Fruit fly (Drosophila melanogaster) S2 (cell line): ENCODE results near the gene 825-Oak.
A peak's percentile ranks its signal among the peaks of the same experiment; 100 is the strongest.
"Not testable (repeated sequence)": the region's sequence is repeated elsewhere in the genome, so short reads cannot be mapped to it uniquely, and the experiment has no call there.

Experiments
- CG8478 ChIP-seq: fragments of >200 bp; optimal IDR thresholded peaks from 2 replicates; lab custom pipeline; 2018
- CTCF ChIP-seq, 2 experiments: fragments of >200 bp; optimal IDR thresholded peaks; 2 replicates each; lab custom pipeline; 2018

Gene 825-Oak

dm6 chr3L:19472128-19472527, at the start of gene 825-Oak, which contains the start of gene CG12519:
TSS of gene 825-Oak (minus strand) at chr3L:19472228.
TSS of gene CG12519 (plus strand) at chr3L:19472491.
- TF ChIP-seq CG8478 (lab: Kevin White, UChicago); CTCF (optimal IDR thresholded peaks at IDR 0.05; lab: Kevin White, UChicago): not testable (repeated sequence)

dm6 chr3L:19521093-19521492, 49.1 kb upstream of the 825-Oak start:
- no peak for TF ChIP-seq CG8478 (lab: Kevin White, UChicago)
- no peak for TF ChIP-seq CTCF (optimal IDR thresholded peaks at IDR 0.05; lab: Kevin White, UChicago)

dm6 chr3L:19520645-19521044, 48.6 kb upstream of the 825-Oak start, which contains the start of gene Cpr76Bc:
TSS of gene Cpr76Bc (plus strand) at chr3L:19520945.
- TF ChIP-seq CG8478 (lab: Kevin White, UChicago) (no peak), CTCF (optimal IDR thresholded peaks at IDR 0.05; lab: Kevin White, UChicago) (no peak)

- TF ChIP-seq CG8478 (lab: Kevin White, UChicago) (no peak), CTCF (optimal IDR thresholded peaks at IDR 0.05; lab: Kevin White, UChicago) (no peak)
These were observed 47.3 kb upstream of the 825-Oak start, which contains the start of gene Cpr76Bb for dm6 chr3L:19519349-19519748. TSS of gene Cpr76Bb (plus strand) at chr3L:19519649.

dm6 chr3L:19518232-19518631, 46.2 kb upstream of the 825-Oak start, which contains the start of gene Cpr76Ba:
TSS of gene Cpr76Ba (minus strand) at chr3L:19518332.
- TF ChIP-seq CG8478 (lab: Kevin White, UChicago) (no peak), CTCF (optimal IDR thresholded peaks at IDR 0.05; lab: Kevin White, UChicago) (no peak)

- TF ChIP-seq CG8478 (lab: Kevin White, UChicago) (no peak), CTCF (optimal IDR thresholded peaks at IDR 0.05; lab: Kevin White, UChicago) (peak; percentile 90 to 96)
These were observed 44.5 kb upstream of the 825-Oak start for dm6 chr3L:19516547-19516946.

dm6 chr3L:19512672-19513071, 40.6 kb upstream of the 825-Oak start:
- no peak for TF ChIP-seq CTCF (optimal IDR thresholded peaks at IDR 0.05; lab: Kevin White, UChicago)
- no peak for TF ChIP-seq CG8478 (lab: Kevin White, UChicago)

dm6 chr3L:19504719-19505118, 32.7 kb upstream of the 825-Oak start:
- no peak for TF ChIP-seq CG8478 (lab: Kevin White, UChicago)
- no peak for TF ChIP-seq CTCF (optimal IDR thresholded peaks at IDR 0.05; lab: Kevin White, UChicago)

dm6 chr3L:19503770-19504169, 31.7 kb upstream of the 825-Oak start, which contains the start of gene CG9452:
TSS of gene CG9452 (minus strand) at chr3L:19503870.
- TF ChIP-seq CG8478 (lab: Kevin White, UChicago) = no peak
- no peak for TF ChIP-seq CTCF (optimal IDR thresholded peaks at IDR 0.05; lab: Kevin White, UChicago)

- TF ChIP-seq CTCF (optimal IDR thresholded peaks at IDR 0.05; lab: Kevin White, UChicago) (no peak), CG8478 (lab: Kevin White, UChicago) (no peak)
These were observed 28.7 kb upstream of the 825-Oak start, which contains the start of gene CG9451 for dm6 chr3L:19500698-19501097. TSS of gene CG9451 (minus strand) at chr3L:19500798.

- no peak for TF ChIP-seq CG8478 (lab: Kevin White, UChicago)
- no peak for TF ChIP-seq CTCF (optimal IDR thresholded peaks at IDR 0.05; lab: Kevin White, UChicago)
These were observed 27.3 kb upstream of the 825-Oak start for dm6 chr3L:19499334-19499733.

dm6 chr3L:19497623-19498022, 25.6 kb upstream of the 825-Oak start, which contains the start of gene CG9449:
TSS of gene CG9449 (minus strand) at chr3L:19497723.
- TF ChIP-seq CTCF (optimal IDR thresholded peaks at IDR 0.05; lab: Kevin White, UChicago) (no peak), CG8478 (lab: Kevin White, UChicago) (no peak)

- TF ChIP-seq CG8478 (lab: Kevin White, UChicago) (no peak), CTCF (optimal IDR thresholded peaks at IDR 0.05; lab: Kevin White, UChicago) (no peak)
These were observed 25.1 kb upstream of the 825-Oak start for dm6 chr3L:19497135-19497534.

- TF ChIP-seq CTCF (optimal IDR thresholded peaks at IDR 0.05; lab: Kevin White, UChicago) (no peak), CG8478 (lab: Kevin White, UChicago) (no peak)
These were observed 24.6 kb upstream of the 825-Oak start for dm6 chr3L:19496600-19496999.

dm6 chr3L:19495991-19496588, 24.1 kb upstream of the 825-Oak start:
- no peak for TF ChIP-seq CTCF (optimal IDR thresholded peaks at IDR 0.05; lab: Kevin White, UChicago)
- no peak for TF ChIP-seq CG8478 (lab: Kevin White, UChicago)

dm6 chr3L:19494954-19495353, 22.9 kb upstream of the 825-Oak start:
- TF ChIP-seq CG8478 (lab: Kevin White, UChicago) (no peak), CTCF (optimal IDR thresholded peaks at IDR 0.05; lab: Kevin White, UChicago) (no peak)
